Fruit fly (Drosophila melanogaster) whole organism, embryonic: ENCODE measurements around the gene Arfip.
A peak's percentile ranks its signal among the peaks of the same experiment; 100 is the strongest.

Experiments
- ATbp ChIP-seq: fragments of 200-800 bp; sonication (Bioruptor generic); optimal IDR thresholded peaks from 2 replicates; lab custom pipeline; 2017; ENCODE audit warnings: missing biosample characterization, mild to moderate bottlenecking, missing genetic modification characterization, missing genetic modification reagents
- Antp ChIP-seq: fragments of 200-800 bp; sonication (Bioruptor generic); optimal IDR thresholded peaks from 3 replicates; lab custom pipeline; 2016; ENCODE audit warnings: missing biosample characterization, missing genetic modification characterization
- Bgb ChIP-seq: fragments of 200-800 bp; sonication (Bioruptor generic); IDR thresholded peaks from 2 replicates; pipeline ENCODE4 v1.3.6; 2022; ENCODE audit warnings: missing biosample characterization, missing genetic modification characterization; ENCODE audit not compliant: partially characterized antibody
- CG12104 ChIP-seq: fragments of 200-800 bp; sonication (Bioruptor generic); optimal IDR thresholded peaks from 3 replicates; lab custom pipeline; 2016; ENCODE audit warnings: missing biosample characterization, missing genetic modification characterization
- CG1602 ChIP-seq: fragments of 200-800 bp; sonication (Bioruptor generic); optimal IDR thresholded peaks from 3 replicates; lab custom pipeline; 2016; ENCODE audit warnings: missing biosample characterization, missing genetic modification characterization
- CG1603 ChIP-seq: fragments of 200-800 bp; sonication (Bioruptor generic); optimal IDR thresholded peaks from 2 replicates; lab custom pipeline; 2019; ENCODE audit warnings: missing biosample characterization, mild to moderate bottlenecking, missing genetic modification characterization, moderate library complexity
- CG17612 ChIP-seq: fragments of 200-800 bp; sonication (Bioruptor generic); IDR thresholded peaks from 2 replicates; pipeline ENCODE4 v1.3.6; 2022; ENCODE audit warnings: missing biosample characterization, missing genetic modification characterization
- CG2202 ChIP-seq: fragments of 200-800 bp; sonication (Bioruptor generic); optimal IDR thresholded peaks from 2 replicates; lab custom pipeline; 2018; ENCODE audit warnings: missing biosample characterization, mild to moderate bottlenecking, missing genetic modification characterization
- CG31388 ChIP-seq: fragments of 200-800 bp; sonication (Bioruptor generic); optimal IDR thresholded peaks from 2 replicates; lab custom pipeline; 2016; ENCODE audit warnings: missing biosample characterization, missing genetic modification characterization
- CG32767 ChIP-seq: fragments of 200-800 bp; sonication (Bioruptor generic); IDR thresholded peaks from 2 replicates; pipeline ENCODE4 v1.3.6; 2022; ENCODE audit warnings: missing biosample characterization, missing genetic modification characterization
- CG3407 ChIP-seq: fragments of 200-800 bp; sonication (Bioruptor generic); optimal IDR thresholded peaks from 2 replicates; lab custom pipeline; 2018; ENCODE audit warnings: missing biosample characterization, mild to moderate bottlenecking, missing genetic modification characterization
- CG34422 ChIP-seq: fragments of 200-800 bp; sonication (Bioruptor generic); IDR thresholded peaks from 3 replicates; pipeline ENCODE4 v1.3.6; 2022; ENCODE audit warnings: missing biosample characterization, missing genetic modification characterization
- CG4360 ChIP-seq: fragments of 200-800 bp; sonication (Bioruptor generic); IDR thresholded peaks from 2 replicates; pipeline ENCODE4 v1.3.6; 2022; ENCODE audit warnings: missing biosample characterization, missing genetic modification characterization
- CG4730 ChIP-seq: fragments of 200-800 bp; sonication (Bioruptor generic); IDR thresholded peaks from 2 replicates; pipeline ENCODE4 v1.3.6; 2022; ENCODE audit warnings: missing biosample characterization, missing genetic modification characterization
- CG7963 ChIP-seq: fragments of 200-800 bp; sonication (Bioruptor generic); IDR thresholded peaks from 3 replicates; pipeline ENCODE4 v1.3.6; 2022; ENCODE audit warnings: missing biosample characterization, missing genetic modification characterization; ENCODE audit not compliant: partially characterized antibody
- CG8290 ChIP-seq, 3 experiments: fragments of 200-800 bp; sonication (Bioruptor generic); optimal IDR thresholded peaks; 2 replicates each; lab custom pipeline; 2016 to 2019; ENCODE audit warnings: missing biosample characterization in 3 of 3, missing genetic modification characterization in 3 of 3, mild to moderate bottlenecking in 2 of 3, moderate library complexity in 1 of 3
- CG8478 ChIP-seq: fragments of >200 bp; optimal IDR thresholded peaks from 2 replicates; lab custom pipeline; 2018
- CkIIα-i1 ChIP-seq: fragments of 200-800 bp; sonication (Bioruptor generic); IDR thresholded peaks from 2 replicates; pipeline ENCODE4 v1.3.6; 2022; ENCODE audit warnings: missing biosample characterization, missing genetic modification characterization
- Ets65A ChIP-seq: fragments of 200-800 bp; sonication (Bioruptor generic); peaks from one replicate; lab custom pipeline; 2016; ENCODE audit warnings: missing biosample characterization, missing genetic modification characterization
- HLHmδ ChIP-seq: fragments of 200-800 bp; sonication (Bioruptor generic); optimal IDR thresholded peaks from 2 replicates; lab custom pipeline; 2018; ENCODE audit warnings: missing biosample characterization, mild to moderate bottlenecking, missing genetic modification characterization, moderate library complexity
- Hey ChIP-seq: fragments of 200-800 bp; sonication (Bioruptor generic); optimal IDR thresholded peaks from 3 replicates; lab custom pipeline; 2018; ENCODE audit warnings: missing biosample characterization, mild to moderate bottlenecking, missing genetic modification characterization
- Jarid2 ChIP-seq: fragments of 200-800 bp; sonication (Bioruptor generic); optimal IDR thresholded peaks from 3 replicates; lab custom pipeline; 2017; ENCODE audit warnings: mild to moderate bottlenecking, missing biosample characterization, missing genetic modification reagents, missing genetic modification characterization
- Mad ChIP-seq: fragments of 200-800 bp; sonication (Bioruptor generic); optimal IDR thresholded peaks from 2 replicates; lab custom pipeline; 2016; ENCODE audit warnings: missing biosample characterization, missing genetic modification characterization
- Max ChIP-seq: fragments of 200-800 bp; sonication (Bioruptor generic); optimal IDR thresholded peaks from 2 replicates; lab custom pipeline; 2016; ENCODE audit warnings: missing biosample characterization, mild to moderate bottlenecking, missing genetic modification characterization
- Med ChIP-seq: fragments of 200-800 bp; sonication (Bioruptor generic); peaks from one replicate; lab custom pipeline; 2016; ENCODE audit warnings: missing biosample characterization, missing genetic modification characterization, mild to moderate bottlenecking, inconsistent platforms, moderate library complexity
- Neu2 ChIP-seq: fragments of 200-800 bp; sonication (Bioruptor generic); optimal IDR thresholded peaks from 3 replicates; lab custom pipeline; 2016; ENCODE audit warnings: missing biosample characterization, missing genetic modification characterization, borderline replicate concordance
- Taf1 ChIP-seq: fragments of 200-800 bp; sonication (Bioruptor generic); IDR thresholded peaks from 2 replicates; pipeline ENCODE4 v1.3.6; 2022; ENCODE audit warnings: missing biosample characterization, missing genetic modification characterization
- aop ChIP-seq: fragments of 200-800 bp; sonication (Bioruptor generic); IDR thresholded peaks from 2 replicates; pipeline ENCODE4 v1.3.6; 2022; ENCODE audit warnings: missing biosample characterization, missing genetic modification characterization
- ase ChIP-seq: fragments of 200-800 bp; sonication (Bioruptor generic); IDR thresholded peaks from 3 replicates; pipeline ENCODE4 v1.3.6; 2022; ENCODE audit warnings: missing biosample characterization, missing genetic modification characterization
- az2 ChIP-seq: fragments of 200-800 bp; sonication (Bioruptor generic); optimal IDR thresholded peaks from 3 replicates; lab custom pipeline; 2016; ENCODE audit warnings: missing biosample characterization, missing genetic modification characterization
- bowl ChIP-seq: fragments of 200-800 bp; sonication (Bioruptor generic); IDR thresholded peaks from 2 replicates; pipeline ENCODE4 v1.3.6; 2022; ENCODE audit warnings: missing biosample characterization, missing genetic modification characterization
- dm ChIP-seq: fragments of 200-800 bp; sonication (Bioruptor generic); optimal IDR thresholded peaks from 3 replicates; lab custom pipeline; 2016; ENCODE audit warnings: missing biosample characterization, missing genetic modification characterization
- inv ChIP-seq: fragments of 200-800 bp; sonication (Bioruptor generic); IDR thresholded peaks from 2 replicates; pipeline ENCODE4 v1.3.6; 2022; ENCODE audit warnings: missing biosample characterization, missing genetic modification characterization; ENCODE audit not compliant: partially characterized antibody
- luna ChIP-seq: fragments of 200-800 bp; sonication (Bioruptor generic); optimal IDR thresholded peaks from 2 replicates; lab custom pipeline; 2016; ENCODE audit warnings: missing biosample characterization, missing genetic modification characterization
- nmo ChIP-seq: fragments of 200-800 bp; sonication (Bioruptor generic); optimal IDR thresholded peaks from 2 replicates; lab custom pipeline; 2018; ENCODE audit warnings: missing biosample characterization, mild to moderate bottlenecking, missing genetic modification characterization, moderate library complexity
- pfk ChIP-seq: fragments of 200-800 bp; sonication (Bioruptor generic); optimal IDR thresholded peaks from 2 replicates; lab custom pipeline; 2018; ENCODE audit warnings: missing biosample characterization, mild to moderate bottlenecking, missing genetic modification characterization, moderate library complexity
- phol ChIP-seq: fragments of 200-800 bp; sonication (Bioruptor generic); optimal IDR thresholded peaks from 3 replicates; lab custom pipeline; 2018; ENCODE audit warnings: missing biosample characterization, mild to moderate bottlenecking, missing genetic modification characterization, moderate library complexity
- repo ChIP-seq: fragments of 200-800 bp; sonication (Bioruptor generic); optimal IDR thresholded peaks from 2 replicates; lab custom pipeline; 2016; ENCODE audit warnings: missing biosample characterization, missing genetic modification characterization
- salm ChIP-seq: fragments of 200-800 bp; sonication (Bioruptor generic); optimal IDR thresholded peaks from 2 replicates; lab custom pipeline; 2018; ENCODE audit warnings: missing biosample characterization, mild to moderate bottlenecking, missing genetic modification characterization
- so ChIP-seq: fragments of 200-800 bp; sonication (Bioruptor generic); IDR thresholded peaks from 3 replicates; pipeline ENCODE4 v1.3.6; 2022; ENCODE audit warnings: missing biosample characterization, missing genetic modification characterization
- ssp ChIP-seq: fragments of 200-800 bp; sonication (Bioruptor generic); IDR thresholded peaks from 2 replicates; pipeline ENCODE4 v1.3.6; 2022; ENCODE audit warnings: missing biosample characterization, missing genetic modification characterization
- tll ChIP-seq, 2 experiments: fragments of 200-800 bp in 1 of 2; fragments of >200 bp in 1 of 2; sonication (Bioruptor generic) in 1 of 2; optimal IDR thresholded peaks; 2 replicates each; lab custom pipeline; 2017 to 2019; ENCODE audit warnings: missing biosample characterization in 2 of 2, missing genetic modification characterization in 2 of 2, mild to moderate bottlenecking in 1 of 2, moderate library complexity in 1 of 2
- twi ChIP-seq: fragments of 200-800 bp; optimal IDR thresholded peaks from 2 replicates; lab custom pipeline; 2019; ENCODE audit warnings: missing biosample characterization, mild to moderate bottlenecking, missing genetic modification characterization, moderate library complexity
- tx ChIP-seq: fragments of 200-800 bp; sonication (Bioruptor generic); optimal IDR thresholded peaks from 2 replicates; lab custom pipeline; 2016; ENCODE audit warnings: missing biosample characterization, missing genetic modification characterization
- vvl ChIP-seq: fragments of 200-800 bp; sonication (Bioruptor generic); IDR thresholded peaks from 2 replicates; pipeline ENCODE4 v1.3.6; 2022; ENCODE audit warnings: missing biosample characterization, missing genetic modification characterization
- zf30C ChIP-seq: fragments of 200-800 bp; sonication (Bioruptor generic); optimal IDR thresholded peaks from 3 replicates; lab custom pipeline; 2018; ENCODE audit warnings: missing biosample characterization, mild to moderate bottlenecking, missing genetic modification characterization

The Arfip gene

DNA sequence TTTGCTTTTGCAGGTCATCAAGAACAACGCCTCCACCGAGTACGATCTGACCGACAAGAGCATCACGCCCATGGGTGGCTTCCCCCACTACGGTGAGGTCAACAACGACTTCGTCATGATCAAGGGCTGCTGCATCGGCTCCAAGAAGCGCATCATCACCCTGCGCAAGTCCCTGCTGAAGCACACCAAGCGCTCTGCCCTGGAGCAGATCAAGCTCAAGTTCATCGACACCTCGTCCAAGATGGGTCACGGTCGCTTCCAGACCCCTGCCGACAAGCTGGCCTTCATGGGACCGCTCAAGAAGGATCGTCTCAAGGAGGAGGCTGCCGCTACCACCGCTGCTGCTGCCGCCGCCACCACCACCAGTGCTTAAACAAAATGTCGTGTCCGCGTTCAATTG, 10.3 kb downstream of the Arfip start:
- TF ChIP-seq nmo (GFP tag; lab: Kevin White, UChicago) = no peak
- TF ChIP-seq Bgb (GFP tag; lab: Robert Waterston, UW) = 0 out of 2 replicates have a peak, but pooled peaks have one; percentile 35
- TF ChIP-seq Mad (GFP tag; lab: Kevin White, UChicago) = no peak
- TF ChIP-seq Med (GFP tag; lab: Kevin White, UChicago) = peak; percentile 59
- TF ChIP-seq Ets65A (GFP tag; lab: Kevin White, UChicago) = peak; percentile 91

DNA sequence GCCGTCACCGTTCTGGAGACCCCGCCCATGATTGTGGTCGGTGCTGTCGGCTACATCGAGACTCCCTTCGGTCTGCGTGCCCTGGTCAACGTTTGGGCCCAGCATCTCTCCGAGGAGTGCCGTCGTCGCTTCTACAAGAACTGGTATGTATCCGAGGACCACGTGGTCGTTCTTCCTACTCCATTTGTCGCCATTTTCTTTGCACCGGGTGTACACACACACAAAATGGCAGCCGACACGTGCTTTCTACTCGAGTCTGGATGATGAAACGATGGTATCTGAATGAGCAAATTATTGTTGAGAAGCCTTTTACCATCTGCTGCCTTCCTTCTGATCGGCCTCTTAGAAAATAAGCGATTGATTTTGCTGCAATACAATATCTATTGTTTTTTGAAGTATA, 12.2 kb downstream of the Arfip start:
- peak; percentile 92 for TF ChIP-seq phol (tag; lab: Kevin White, UChicago)
- no peak for TF ChIP-seq CG12104 (GFP tag; lab: Kevin White, UChicago)
- no peak for TF ChIP-seq repo (GFP tag; lab: Kevin White, UChicago)
- TF ChIP-seq CkIIα-i1 (GFP tag; lab: Robert Waterston, UW) = no peak
- TF ChIP-seq CG31388 (GFP tag; lab: Kevin White, UChicago) = no peak
- TF ChIP-seq CG17612 (GFP tag; lab: Robert Waterston, UW) = no peak
- TF ChIP-seq CG4360 (GFP tag; lab: Robert Waterston, UW) = peak; percentile 12; the same call in 1 of the 2 replicates
- peak; percentile 17 for TF ChIP-seq twi (tag; lab: Kevin White, UChicago)
- TF ChIP-seq CG32767 (GFP tag; lab: Robert Waterston, UW) = peak; percentile 56; the same call in 1 of the 2 replicates
- peak; percentile 50 for TF ChIP-seq dm (GFP tag; lab: Kevin White, UChicago)
- no peak for TF ChIP-seq so

DNA sequence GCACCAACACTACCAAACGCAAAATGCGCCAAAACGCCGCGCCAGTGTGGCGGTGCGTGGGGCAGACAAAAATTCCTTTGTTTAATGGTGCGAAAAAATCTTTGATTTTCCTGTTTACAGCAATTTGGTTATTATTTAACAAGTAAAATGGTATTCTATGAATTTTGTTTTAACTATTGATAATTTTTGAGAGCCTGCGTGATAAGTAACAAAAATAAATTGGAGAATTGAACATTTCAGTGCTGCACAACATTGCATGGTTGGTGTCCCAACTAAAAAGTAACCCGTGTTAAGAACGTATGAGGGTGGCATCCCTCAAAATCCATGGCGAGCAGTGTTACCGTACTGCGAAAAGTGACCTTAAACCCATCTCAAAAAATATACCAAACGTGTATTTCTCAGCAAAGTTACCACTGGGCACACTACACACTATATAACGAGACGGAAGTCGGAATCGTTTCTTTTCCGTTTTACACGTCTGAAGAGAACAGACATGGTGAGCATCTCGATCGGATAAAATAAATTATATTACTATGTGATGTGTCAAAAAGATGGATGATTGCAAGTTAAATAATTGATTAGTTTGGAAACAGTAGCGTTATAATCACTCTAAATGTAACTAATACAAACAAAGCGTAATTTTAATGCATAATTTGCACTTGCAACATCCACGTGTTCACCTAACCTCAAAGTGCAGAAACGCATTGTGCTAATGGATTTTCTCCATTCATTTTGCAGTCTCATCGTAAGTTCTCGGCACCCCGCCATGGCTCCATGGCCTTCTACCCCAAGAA, 13.2 kb downstream of the Arfip start, which contains the start of the genes CG6693 and RpL3:
CG6693 (minus strand) TSS at position 203 of the 794 bp plus-strand sequence.
RpL3 (plus strand) TSS at position 458 of the 794 bp plus-strand sequence.
- TF ChIP-seq pfk (GFP tag; lab: Kevin White, UChicago) (peak; percentile 76), CG7963 (no peak), ssp (GFP tag; lab: Robert Waterston, UW) (peak; percentile 56), tll (GFP tag; optimal IDR thresholded peaks at IDR 0.05; lab: Kevin White, UChicago) (no peak), tx (GFP tag; lab: Kevin White, UChicago) (no peak), vvl (GFP tag; lab: Robert Waterston, UW) (peak; percentile 84), az2 (peak; percentile 5), bowl (GFP tag; lab: Robert Waterston, UW) (peak; percentile 61; the same call in 1 of the 2 replicates), ase (GFP tag; lab: Robert Waterston, UW) (peak; percentile 43; the same call in 1 of the 3 replicates), aop (GFP tag; lab: Robert Waterston, UW) (no peak), CG1603 (tag; lab: Kevin White, UChicago) (peak; percentile 90), CG1602 (GFP tag; lab: Kevin White, UChicago) (peak; percentile 21), CG2202 (tag; lab: Kevin White, UChicago) (peak; percentile 70), zf30C (GFP tag; lab: Kevin White, UChicago) (no peak), Hey (tag; lab: Kevin White, UChicago) (peak; percentile 66), ATbp (peak; percentile 71), Neu2 (peak; percentile 26), salm (peak; percentile 71), CG4730 (GFP tag; lab: Robert Waterston, UW) (peak; percentile 38), CG34422 (GFP tag; lab: Robert Waterston, UW) (peak; percentile 91), inv (peak; percentile 24; the same call in 1 of the 2 replicates), HLHmδ (peak; percentile 95), CG8290 (GFP tag; optimal IDR thresholded peaks at IDR 0.05; lab: Kevin White, UChicago) (peak; percentile 69), CG8290 (tag; optimal IDR thresholded peaks at IDR 0.05; lab: Kevin White, UChicago) (peak; percentile 43 to 94), Jarid2 (peak; percentile 85), luna (peak; percentile 50), Taf1 (GFP tag; lab: Robert Waterston, UW) (peak; percentile 37), CG8478 (lab: Kevin White, UChicago) (peak; percentile 69), Max (GFP tag; lab: Kevin White, UChicago) (peak; percentile 86), CG3407 (GFP tag; lab: Kevin White, UChicago) (peak; percentile 73), Antp (GFP tag; lab: Kevin White, UChicago) (no peak)
